Worm (Caenorhabditis elegans): ENCODE results near the gene klp-17.

The klp-17 gene

ce11 chrII:11464427-11464944, 3.0 kb downstream of the klp-17 start, which contains the start of the genes aars-1 and rga-1 (continued):
- TF ChIP-seq fkh-8 (tag; optimal IDR thresholded peaks at IDR 0.05) (no peak), C34B4.2 (tag; optimal IDR thresholded peaks at IDR 0.05) (no peak), ama-1 (optimal IDR thresholded peaks at IDR 0.05) (no peak), sox-4 (tag; optimal IDR thresholded peaks at IDR 0.05) (no peak), nhr-84 (tag; optimal IDR thresholded peaks at IDR 0.05) (no peak), ces-1 (GFP tag; optimal IDR thresholded peaks at IDR 0.05) (no peak), zip-4 (GFP tag; optimal IDR thresholded peaks at IDR 0.05) (no peak), pag-3 (tag; optimal IDR thresholded peaks at IDR 0.05; ENCODE audit: borderline replicate concordance, insufficient read depth) (no peak), hpl-2 (GFP tag; optimal IDR thresholded peaks at IDR 0.05) (no peak), jun-1 (tag; optimal IDR thresholded peaks at IDR 0.05) (peak; percentile 42), lin-35 (GFP tag; optimal IDR thresholded peaks at IDR 0.05) (peak in 1 of 2 experiments; percentile 62), mef-2 (tag; optimal IDR thresholded peaks at IDR 0.05) (no peak), F16B12.6 (tag; optimal IDR thresholded peaks at IDR 0.05) (no peak), efl-1 (optimal IDR thresholded peaks at IDR 0.05) (peak; percentile 41 to 47), efl-1 (GFP tag; optimal IDR thresholded peaks at IDR 0.05 in 1 of 2) (peak; percentile 29 to 91), snpc-4 (tag; optimal IDR thresholded peaks at IDR 0.05) (peak; percentile 8), nhr-47 (tag; optimal IDR thresholded peaks at IDR 0.05) (peak; percentile 16), aha-1 (tag; optimal IDR thresholded peaks at IDR 0.05) (no peak), unc-30 (tag; optimal IDR thresholded peaks at IDR 0.05) (no peak), nhr-77 (tag; optimal IDR thresholded peaks at IDR 0.05) (peak; percentile 16), nhr-76 (tag; optimal IDR thresholded peaks at IDR 0.05) (no peak), lin-13 (GFP tag; optimal IDR thresholded peaks at IDR 0.05) (no peak), C16A3.4 (tag; optimal IDR thresholded peaks at IDR 0.05) (no peak), fos-1 (tag; optimal IDR thresholded peaks at IDR 0.05) (no peak), nhr-19 (GFP tag; conservative IDR thresholded peaks at IDR 0.05) (peak; percentile 33), fkh-4 (tag; optimal IDR thresholded peaks at IDR 0.05; ENCODE audit: borderline replicate concordance) (no peak), ceh-63 (GFP tag; optimal IDR thresholded peaks at IDR 0.05) (no peak), egl-13 (tag; optimal IDR thresholded peaks at IDR 0.05) (no peak), blmp-1 (tag; optimal IDR thresholded peaks at IDR 0.05) (peak; percentile 88), skn-1 (tag; optimal IDR thresholded peaks at IDR 0.05) (peak; percentile 14), sup-37 (GFP tag; optimal IDR thresholded peaks at IDR 0.05) (no peak), lir-3 (tag; optimal IDR thresholded peaks at IDR 0.05; ENCODE audit: poor library complexity) (peak; percentile 32), nhr-11 (tag; optimal IDR thresholded peaks at IDR 0.05) (no peak), tbx-2 (tag; optimal IDR thresholded peaks at IDR 0.05) (peak; percentile 55), C04F5.9 (tag; optimal IDR thresholded peaks at IDR 0.05) (no peak), vab-15 (tag; optimal IDR thresholded peaks at IDR 0.05) (no peak), tlp-1 (tag; optimal IDR thresholded peaks at IDR 0.05) (no peak), pax-3 (tag; optimal IDR thresholded peaks at IDR 0.05) (no peak), snu-23 (GFP tag; optimal IDR thresholded peaks at IDR 0.05) (peak; percentile 60), efl-3 (GFP tag; optimal IDR thresholded peaks at IDR 0.05) (no peak), nhr-71 (tag; optimal IDR thresholded peaks at IDR 0.05) (peak; percentile 57), dpl-1 (GFP tag; optimal IDR thresholded peaks at IDR 0.05) (peak in 2 of 3 experiments; percentile 26 to 44), lin-15B (tag; optimal IDR thresholded peaks at IDR 0.05) (no peak), rnt-1 (tag; optimal IDR thresholded peaks at IDR 0.05) (peak; percentile 61), nhr-85 (tag) (peak; percentile 83), unc-62 (GFP tag; optimal IDR thresholded peaks at IDR 0.05) (no peak), swsn-7 (tag; optimal IDR thresholded peaks at IDR 0.05) (peak; percentile 24), mab-9 (GFP tag; IDR thresholded peaks at IDR 0.05) (no peak), lsy-2 (tag; optimal IDR thresholded peaks at IDR 0.05) (peak; percentile 28 to 57), alr-1 (tag; optimal IDR thresholded peaks at IDR 0.05; ENCODE audit: borderline replicate concordance) (no peak), ztf-11 (tag; optimal IDR thresholded peaks at IDR 0.05) (peak in 1 of 2 experiments; percentile 16), hlh-4 (tag; optimal IDR thresholded peaks at IDR 0.05) (no peak), grh-1 (GFP tag; IDR thresholded peaks at IDR 0.05) (no peak), nhr-20 (tag; optimal IDR thresholded peaks at IDR 0.05) (peak; percentile 68)

All from whole organism, L1 larva.